Fruit fly (Drosophila melanogaster): ENCODE data around the gene fmt.

DNA sequence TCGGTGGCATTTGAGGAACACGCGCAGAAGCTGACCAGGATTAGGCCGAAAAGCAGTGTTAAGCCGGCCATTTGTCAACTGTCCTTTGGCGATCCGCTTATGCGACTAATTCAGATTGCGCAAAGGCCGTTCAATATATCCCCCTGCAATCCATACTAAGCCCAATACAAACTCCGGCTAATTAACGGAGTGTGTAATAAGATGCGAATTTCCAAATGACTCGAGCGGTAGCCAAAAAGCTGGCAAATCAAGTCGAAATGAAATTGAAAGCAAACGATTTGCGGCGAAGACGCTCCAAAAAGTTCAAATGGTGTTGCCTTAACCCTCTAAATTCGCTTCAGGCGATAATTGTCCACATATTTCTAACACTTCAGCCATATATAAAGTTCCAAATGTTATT, 31.4 kb downstream of the fmt start, which contains the start of gene Cpr65Aw:
- TF ChIP-seq gl (tag; optimal IDR thresholded peaks at IDR 0.05) (no peak), CG8159 (tag; optimal IDR thresholded peaks at IDR 0.05) (no peak), CG34367 (tag; optimal IDR thresholded peaks at IDR 0.05) (no peak)

Measured in whole organism, pupa.